Worm (Caenorhabditis elegans) whole organism, late embryonic: ENCODE results near the gene K02F6.6.

Experiments used
- F13H6.1 ChIP-seq: sonication (generic microtip); optimal IDR thresholded peaks from 2 replicates; lab custom pipeline; 2016; ENCODE audit warnings: missing genetic modification characterization, missing compliant biosample characterization
- ama-1 ChIP-seq: fragments of 150-350 bp; optimal IDR thresholded peaks from 2 replicates; lab custom pipeline; 2014
- ceh-19 ChIP-seq: fragments of 200-800 bp; sonication (Bioruptor generic); optimal IDR thresholded peaks from 2 replicates; lab custom pipeline; 2018; ENCODE audit warnings: mild to moderate bottlenecking, missing genetic modification characterization, missing compliant biosample characterization
- ceh-22 ChIP-seq: sonication (generic microtip); optimal IDR thresholded peaks from 2 replicates; lab custom pipeline; 2017; ENCODE audit warnings: missing biosample characterization, missing genetic modification characterization
- ceh-31 ChIP-seq: sonication (generic microtip); optimal IDR thresholded peaks from 2 replicates; lab custom pipeline; 2016; ENCODE audit warnings: missing genetic modification characterization, missing compliant biosample characterization
- ceh-9 ChIP-seq: sonication (generic microtip); optimal IDR thresholded peaks from 2 replicates; lab custom pipeline; 2016; ENCODE audit warnings: mild to moderate bottlenecking, missing genetic modification characterization, inconsistent platforms, missing compliant biosample characterization
- dmd-4 ChIP-seq: sonication (generic microtip); optimal IDR thresholded peaks from 2 replicates; lab custom pipeline; 2016; ENCODE audit warnings: borderline replicate concordance, missing genetic modification characterization, missing compliant biosample characterization
- madf-2 ChIP-seq: sonication (generic microtip); optimal IDR thresholded peaks from 2 replicates; lab custom pipeline; 2017; ENCODE audit warnings: missing genetic modification characterization, missing compliant biosample characterization
- nhr-11 ChIP-seq: fragments of 150-350 bp; optimal IDR thresholded peaks from 2 replicates; lab custom pipeline; 2014; ENCODE audit warnings: missing biosample characterization, missing genetic modification characterization
- pqm-1 ChIP-seq: sonication (generic microtip); optimal IDR thresholded peaks from 2 replicates; lab custom pipeline; 2016; ENCODE audit warnings: missing genetic modification characterization, missing compliant biosample characterization
- unc-86 ChIP-seq: sonication (generic microtip); optimal IDR thresholded peaks from 2 replicates; lab custom pipeline; 2016; ENCODE audit warnings: missing genetic modification characterization, missing compliant biosample characterization

DNA sequence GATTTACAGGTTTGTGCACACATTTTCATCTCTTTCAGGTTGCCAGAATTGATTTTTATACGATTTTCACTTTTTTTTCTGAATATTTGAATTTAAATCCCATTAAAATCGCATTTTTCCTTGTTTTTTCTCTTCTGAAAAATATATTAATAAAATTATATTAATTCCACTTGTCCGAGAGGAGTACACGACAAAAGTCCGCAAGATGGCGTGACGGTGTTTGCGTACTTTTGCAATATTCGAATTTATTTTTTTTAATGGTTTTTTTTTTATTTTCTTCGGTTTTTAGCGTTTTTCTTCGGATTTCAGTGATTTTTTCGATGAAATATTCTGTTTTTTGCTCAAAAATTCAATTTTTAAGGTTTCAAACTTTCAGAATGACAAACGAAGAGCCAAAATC is 34.3 kb downstream of the K02F6.6 start, which contains the start of gene usp-39:
- TF ChIP-seq ceh-31 (tag; lab: Kevin White, UChicago) (no peak), pqm-1 (tag; lab: Kevin White, UChicago) (no peak), ceh-19 (no peak), ama-1 (lab: Kevin White, UChicago) (no peak), F13H6.1 (no peak), madf-2 (tag; lab: Kevin White, UChicago) (no peak), ceh-9 (tag; lab: Kevin White, UChicago) (no peak), dmd-4 (tag; lab: Kevin White, UChicago) (peak; percentile 8), ceh-22 (tag; lab: Kevin White, UChicago) (no peak), nhr-11 (tag; lab: Kevin White, UChicago) (no peak), unc-86 (tag; lab: Kevin White, UChicago) (no peak)
